Worm (Caenorhabditis elegans): ENCODE results near the gene R02F2.1.

The R02F2.1 gene

ce11 chrIII:5495168-5495567, 6.5 kb upstream of the R02F2.1 start, which contains the start of gene R02F2.8:
Gene R02F2.8 (minus strand): TSS chrIII:5495268.
- TF ChIP-seq mbf-1 (tag; optimal IDR thresholded peaks at IDR 0.05) (no peak), skn-1 (tag; optimal IDR thresholded peaks at IDR 0.05) (no peak), nhr-10 (tag; optimal IDR thresholded peaks at IDR 0.05) (no peak), unc-62 (GFP tag; optimal IDR thresholded peaks at IDR 0.05) (no peak), peb-1 (tag; optimal IDR thresholded peaks at IDR 0.05) (no peak), ceh-16 (tag; optimal IDR thresholded peaks at IDR 0.05) (no peak), zag-1 (tag; optimal IDR thresholded peaks at IDR 0.05) (no peak), sma-9 (GFP tag; optimal IDR thresholded peaks at IDR 0.05) (no peak), sma-9 (tag; optimal IDR thresholded peaks at IDR 0.05) (no peak), ceh-82 (tag; optimal IDR thresholded peaks at IDR 0.05) (no peak), lin-11 (tag; optimal IDR thresholded peaks at IDR 0.05) (no peak), nhr-129 (tag; optimal IDR thresholded peaks at IDR 0.05) (no peak), unc-39 (tag; optimal IDR thresholded peaks at IDR 0.05) (no peak), ZK546.5 (tag; optimal IDR thresholded peaks at IDR 0.05) (no peak), lin-13 (GFP tag; optimal IDR thresholded peaks at IDR 0.05) (no peak), snpc-4 (tag; optimal IDR thresholded peaks at IDR 0.05) (no peak), blmp-1 (tag; optimal IDR thresholded peaks at IDR 0.05; ENCODE audit: insufficient read depth) (no peak), nhr-23 (tag; optimal IDR thresholded peaks at IDR 0.05) (no peak), mab-5 (tag; optimal IDR thresholded peaks at IDR 0.05) (no peak), dmd-4 (tag; optimal IDR thresholded peaks at IDR 0.05) (no peak)

ce11 chrIII:5498973-5499372, 2.7 kb upstream of the R02F2.1 start, which contains the start of gene R02F2.9:
Gene R02F2.9 (plus strand): TSS chrIII:5499190.
- TF ChIP-seq nhr-129 (tag; optimal IDR thresholded peaks at IDR 0.05) (no peak), mbf-1 (tag; optimal IDR thresholded peaks at IDR 0.05) (no peak), blmp-1 (tag; optimal IDR thresholded peaks at IDR 0.05; ENCODE audit: insufficient read depth) (no peak), ceh-82 (tag; optimal IDR thresholded peaks at IDR 0.05) (no peak), sma-3 (GFP tag; optimal IDR thresholded peaks at IDR 0.05) (peak; percentile 47), nhr-12 (tag; optimal IDR thresholded peaks at IDR 0.05) (no peak), lin-13 (GFP tag; optimal IDR thresholded peaks at IDR 0.05) (no peak), F13H6.1 (tag; optimal IDR thresholded peaks at IDR 0.05) (no peak), skn-1 (tag; optimal IDR thresholded peaks at IDR 0.05) (no peak), sem-4 (tag; optimal IDR thresholded peaks at IDR 0.05) (no peak), lsy-2 (tag; optimal IDR thresholded peaks at IDR 0.05) (peak in 1 of 2 experiments; percentile 47), unc-55 (GFP tag; optimal IDR thresholded peaks at IDR 0.05) (peak; percentile 82), nhr-10 (tag; optimal IDR thresholded peaks at IDR 0.05) (no peak), alr-1 (tag; optimal IDR thresholded peaks at IDR 0.05) (no peak), ceh-16 (tag; optimal IDR thresholded peaks at IDR 0.05) (no peak), elt-3 (tag; optimal IDR thresholded peaks at IDR 0.05) (no peak), crh-2 (tag; optimal IDR thresholded peaks at IDR 0.05) (peak; percentile 41), mdl-1 (tag; optimal IDR thresholded peaks at IDR 0.05) (no peak), Y55F3AM.14 (GFP tag; optimal IDR thresholded peaks at IDR 0.05) (no peak), nhr-237 (tag; optimal IDR thresholded peaks at IDR 0.05) (no peak), nhr-25 (tag; optimal IDR thresholded peaks at IDR 0.05) (no peak), egl-27 (tag; optimal IDR thresholded peaks at IDR 0.05) (no peak), nhr-21 (tag; optimal IDR thresholded peaks at IDR 0.05) (peak; percentile 15), sma-9 (GFP tag; optimal IDR thresholded peaks at IDR 0.05) (peak; percentile 32), sma-9 (tag; optimal IDR thresholded peaks at IDR 0.05) (no peak), ama-1 (optimal IDR thresholded peaks at IDR 0.05) (no peak), ZK546.5 (tag; optimal IDR thresholded peaks at IDR 0.05) (no peak), fos-1 (tag; optimal IDR thresholded peaks at IDR 0.05) (peak; percentile 4), unc-62 (GFP tag; optimal IDR thresholded peaks at IDR 0.05) (no peak), peb-1 (tag; optimal IDR thresholded peaks at IDR 0.05) (no peak), ztf-4 (tag; optimal IDR thresholded peaks at IDR 0.05) (no peak), unc-39 (tag; optimal IDR thresholded peaks at IDR 0.05) (no peak), zag-1 (tag; optimal IDR thresholded peaks at IDR 0.05) (no peak), nhr-23 (tag; optimal IDR thresholded peaks at IDR 0.05) (no peak), aly-2 (tag; optimal IDR thresholded peaks at IDR 0.05) (no peak), snpc-4 (tag; optimal IDR thresholded peaks at IDR 0.05) (no peak), R02D3.7 (tag; optimal IDR thresholded peaks at IDR 0.05) (peak; percentile 92), gmeb-1 (tag; optimal IDR thresholded peaks at IDR 0.05) (peak; percentile 95), nhr-77 (tag; optimal IDR thresholded peaks at IDR 0.05) (no peak), nhr-11 (tag; optimal IDR thresholded peaks at IDR 0.05) (no peak), lin-11 (tag; optimal IDR thresholded peaks at IDR 0.05) (no peak), mab-5 (tag; optimal IDR thresholded peaks at IDR 0.05) (no peak), nhr-6 (tag; optimal IDR thresholded peaks at IDR 0.05) (no peak), lin-39 (tag; optimal IDR thresholded peaks at IDR 0.05) (no peak), dmd-4 (tag; optimal IDR thresholded peaks at IDR 0.05) (no peak), elt-1 (tag; optimal IDR thresholded peaks at IDR 0.05) (no peak), ztf-11 (tag; optimal IDR thresholded peaks at IDR 0.05) (no peak), C34F6.9 (tag; optimal IDR thresholded peaks at IDR 0.05) (peak; percentile 70), ztf-1 (GFP tag; conservative IDR thresholded peaks at IDR 0.05) (no peak)

All from whole organism, L2 larva.